Worm (Caenorhabditis elegans) whole organism, young adult: ENCODE data around the gene nhr-277.
"Not testable (repeated sequence)": the region's sequence is repeated elsewhere in the genome, so short reads cannot be mapped to it uniquely, and the experiment has no call there.

Source experiments
- B0019.2 ChIP-seq: fragments of 200-800 bp; sonication (Bioruptor generic); conservative IDR thresholded peaks from 2 replicates; pipeline ENCODE4 v1.3.6; 2022; ENCODE audit warnings: missing genetic modification reagents, missing genetic modification characterization, missing compliant biosample characterization
- B0261.1 ChIP-seq: sonication (generic microtip); optimal IDR thresholded peaks from 2 replicates; lab custom pipeline; 2016; ENCODE audit warnings: mild to moderate bottlenecking, missing genetic modification characterization, moderate library complexity, missing compliant biosample characterization
- C17E4.6 ChIP-seq: fragments of 200-800 bp; sonication (Bioruptor generic); IDR thresholded peaks from 2 replicates; pipeline ENCODE4 v1.3.6; 2022; ENCODE audit warnings: missing genetic modification reagents, missing genetic modification characterization, missing compliant biosample characterization
- D2030.7 ChIP-seq: fragments of 200-800 bp; sonication (Bioruptor generic); IDR thresholded peaks from 2 replicates; pipeline ENCODE4 v1.3.6; 2022; ENCODE audit warnings: missing genetic modification reagents, missing genetic modification characterization, missing compliant biosample characterization
- F10E7.11 ChIP-seq: sonication (generic microtip); optimal IDR thresholded peaks from 2 replicates; lab custom pipeline; 2017; ENCODE audit warnings: mild to moderate bottlenecking, missing genetic modification characterization, moderate library complexity, missing compliant biosample characterization
- F33H1.4 ChIP-seq: fragments of 200-800 bp; sonication (Bioruptor generic); IDR thresholded peaks from 2 replicates; pipeline ENCODE4 v1.3.6; 2022; ENCODE audit warnings: missing genetic modification reagents, missing genetic modification characterization, missing compliant biosample characterization
- F39B2.1 ChIP-seq: fragments of 200-800 bp; sonication (Bioruptor generic); IDR thresholded peaks from 2 replicates; pipeline ENCODE4 v1.3.6; 2022; ENCODE audit warnings: missing genetic modification reagents, missing genetic modification characterization, missing compliant biosample characterization
- K11D2.4 ChIP-seq: fragments of 200-800 bp; sonication (Bioruptor generic); IDR thresholded peaks from 2 replicates; pipeline ENCODE4 v1.3.6; 2022; ENCODE audit warnings: missing genetic modification reagents, missing genetic modification characterization, missing compliant biosample characterization
- Y53F4B.3 ChIP-seq: fragments of 200-800 bp; sonication (Bioruptor generic); IDR thresholded peaks from 2 replicates; pipeline ENCODE4 v1.3.6; 2022; ENCODE audit warnings: missing genetic modification reagents, missing genetic modification characterization, missing compliant biosample characterization
- Y53G8AR.9 ChIP-seq: fragments of 200-800 bp; sonication (Bioruptor generic); conservative IDR thresholded peaks from 2 replicates; pipeline ENCODE4 v1.3.6; 2022; ENCODE audit warnings: missing genetic modification reagents, missing genetic modification characterization, missing compliant biosample characterization
- Y56A3A.18 ChIP-seq: fragments of 200-800 bp; sonication (Bioruptor generic); IDR thresholded peaks from 2 replicates; pipeline ENCODE4 v1.3.6; 2022; ENCODE audit warnings: missing genetic modification reagents, missing genetic modification characterization, missing compliant biosample characterization
- aptf-3 ChIP-seq: fragments of 200-800 bp; sonication (Bioruptor generic); IDR thresholded peaks from 2 replicates; pipeline ENCODE4 v1.3.6; 2022; ENCODE audit warnings: missing genetic modification characterization, missing compliant biosample characterization
- athp-1 ChIP-seq: sonication (generic microtip); optimal IDR thresholded peaks from 2 replicates; lab custom pipeline; 2017; ENCODE audit warnings: mild to moderate bottlenecking, missing genetic modification characterization, missing compliant biosample characterization
- attf-3 ChIP-seq: fragments of 200-800 bp; sonication (Bioruptor generic); conservative IDR thresholded peaks from 2 replicates; pipeline ENCODE4 v1.3.6; 2022; ENCODE audit warnings: missing genetic modification reagents, missing genetic modification characterization, missing compliant biosample characterization
- bed-1 ChIP-seq: fragments of 200-800 bp; sonication (Bioruptor generic); IDR thresholded peaks from 2 replicates; pipeline ENCODE4 v1.3.6; 2022; ENCODE audit warnings: missing genetic modification reagents, missing genetic modification characterization, missing compliant biosample characterization
- ccch-3 ChIP-seq: fragments of 200-800 bp; sonication (Bioruptor generic); optimal IDR thresholded peaks from 2 replicates; lab custom pipeline; 2018; ENCODE audit warnings: mild to moderate bottlenecking, missing genetic modification characterization, missing compliant biosample characterization
- cebp-1 ChIP-seq, 2 experiments: fragments of 200-800 bp in 1 of 2; sonication (Bioruptor generic) in 1 of 2; sonication (generic microtip) in 1 of 2; IDR thresholded peaks in 1 of 2; optimal IDR thresholded peaks in 1 of 2; 2 replicates each; pipeline versions ENCODE4 v1.3.6 to Lab custom; 2017 to 2022; ENCODE audit warnings: missing compliant biosample characterization in 2 of 2, missing genetic modification characterization in 2 of 2, mild to moderate bottlenecking in 1 of 2, missing genetic modification reagents in 1 of 2, moderate library complexity in 1 of 2
- cebp-2 ChIP-seq: fragments of 200-800 bp; sonication (Bioruptor generic); IDR thresholded peaks from 2 replicates; pipeline ENCODE4 v1.3.6; 2022; ENCODE audit warnings: missing genetic modification characterization, missing compliant biosample characterization
- ceh-40 ChIP-seq: fragments of 200-800 bp; sonication (Bioruptor generic); IDR thresholded peaks from 2 replicates; pipeline ENCODE4 v1.3.6; 2022; ENCODE audit warnings: missing genetic modification characterization, missing compliant biosample characterization
- ceh-58 ChIP-seq: fragments of 200-800 bp; sonication (Bioruptor generic); IDR thresholded peaks from 2 replicates; pipeline ENCODE4 v1.3.6; 2022; ENCODE audit warnings: missing genetic modification characterization, missing compliant biosample characterization
- die-1 ChIP-seq: sonication (generic microtip); optimal IDR thresholded peaks from 2 replicates; lab custom pipeline; 2016; ENCODE audit warnings: missing genotype, mild to moderate bottlenecking, missing genetic modification characterization, missing compliant biosample characterization
- dox-1 ChIP-seq: fragments of 200-800 bp; sonication (Bioruptor generic); IDR thresholded peaks from 2 replicates; pipeline ENCODE4 v1.3.6; 2022; ENCODE audit warnings: missing genetic modification reagents, missing genetic modification characterization, missing compliant biosample characterization
- efl-1 ChIP-seq: fragments of 150-350 bp; optimal IDR thresholded peaks from 2 replicates; lab custom pipeline; 2014; ENCODE audit warnings: missing biosample characterization, missing genetic modification reagents, missing genetic modification characterization
- egl-44 ChIP-seq: fragments of 200-800 bp; sonication (Bioruptor generic); IDR thresholded peaks from 2 replicates; pipeline ENCODE4 v1.3.6; 2022; ENCODE audit warnings: missing genetic modification reagents, missing genetic modification characterization, missing compliant biosample characterization
- ekl-4 ChIP-seq: fragments of 200-800 bp; sonication (Bioruptor generic); IDR thresholded peaks from 2 replicates; pipeline ENCODE4 v1.3.6; 2022; ENCODE audit warnings: missing genetic modification reagents, missing genetic modification characterization, missing compliant biosample characterization
- hmg-20 ChIP-seq: fragments of 200-800 bp; sonication (Bioruptor generic); IDR thresholded peaks from 2 replicates; pipeline ENCODE4 v1.3.6; 2022; ENCODE audit warnings: missing genetic modification reagents, missing genetic modification characterization, missing compliant biosample characterization
- hsf-1 ChIP-seq: fragments of 200-800 bp; sonication (Bioruptor generic); IDR thresholded peaks from 2 replicates; pipeline ENCODE4 v1.3.6; 2022; ENCODE audit warnings: missing genetic modification reagents, missing genetic modification characterization, missing compliant biosample characterization
- let-526 ChIP-seq: fragments of 200-800 bp; sonication (Bioruptor generic); IDR thresholded peaks from 2 replicates; pipeline ENCODE4 v1.3.6; 2022; ENCODE audit warnings: missing genetic modification reagents, missing genetic modification characterization, missing compliant biosample characterization
- lin-26 ChIP-seq: fragments of 200-800 bp; sonication (Bioruptor generic); IDR thresholded peaks from 2 replicates; pipeline ENCODE4 v1.3.6; 2022; ENCODE audit warnings: missing genetic modification reagents, missing genetic modification characterization, missing compliant biosample characterization
- lir-1 ChIP-seq: fragments of 200-800 bp; sonication (Bioruptor generic); conservative IDR thresholded peaks from 2 replicates; pipeline ENCODE4 v1.3.6; 2022; ENCODE audit warnings: missing genetic modification reagents, missing genetic modification characterization, missing compliant biosample characterization
- lsl-1 ChIP-seq: fragments of 200-800 bp; sonication (Bioruptor generic); optimal IDR thresholded peaks from 2 replicates; lab custom pipeline; 2018; ENCODE audit warnings: mild to moderate bottlenecking, missing genetic modification characterization, moderate library complexity, missing compliant biosample characterization
- mcd-1 ChIP-seq: fragments of 200-800 bp; sonication (Bioruptor generic); IDR thresholded peaks from 2 replicates; pipeline ENCODE4 v1.3.6; 2022; ENCODE audit warnings: missing genetic modification reagents, missing genetic modification characterization, missing compliant biosample characterization
- nfya-2 ChIP-seq: fragments of 200-800 bp; sonication (Bioruptor generic); IDR thresholded peaks from 2 replicates; pipeline ENCODE4 v1.3.6; 2022; ENCODE audit warnings: missing genetic modification reagents, missing genetic modification characterization, missing compliant biosample characterization
- nfyb-1 ChIP-seq: fragments of 200-800 bp; sonication (Bioruptor generic); IDR thresholded peaks from 2 replicates; pipeline ENCODE4 v1.3.6; 2022; ENCODE audit warnings: missing genetic modification reagents, missing genetic modification characterization, missing compliant biosample characterization
- nhr-120 ChIP-seq: fragments of 200-800 bp; sonication (Bioruptor generic); IDR thresholded peaks from 2 replicates; pipeline ENCODE4 v1.3.6; 2022; ENCODE audit warnings: missing genetic modification characterization, missing compliant biosample characterization
- nhr-27 ChIP-seq: fragments of 200-800 bp; sonication (Bioruptor generic); optimal IDR thresholded peaks from 2 replicates; lab custom pipeline; 2018; ENCODE audit warnings: mild to moderate bottlenecking, missing genetic modification characterization, moderate library complexity, missing compliant biosample characterization
- pbrm-1 ChIP-seq: fragments of 200-800 bp; sonication (Bioruptor generic); IDR thresholded peaks from 2 replicates; pipeline ENCODE4 v1.3.6; 2022; ENCODE audit warnings: missing genetic modification reagents, missing genetic modification characterization, missing compliant biosample characterization
- rcor-1 ChIP-seq: fragments of 200-800 bp; sonication (Bioruptor generic); IDR thresholded peaks from 2 replicates; pipeline ENCODE4 v1.3.6; 2022; ENCODE audit warnings: missing genetic modification reagents, missing genetic modification characterization, missing compliant biosample characterization
- rec-8 ChIP-seq, 2 experiments: sonication (generic microtip); optimal IDR thresholded peaks; 2 replicates each; lab custom pipeline; 2016; ENCODE audit warnings: mild to moderate bottlenecking in 2 of 2, missing genetic modification characterization in 2 of 2, missing genetic modification reagents in 2 of 2, missing genotype in 2 of 2, missing biosample characterization in 1 of 2, missing compliant biosample characterization in 1 of 2, moderate library complexity in 1 of 2
- rpc-1 ChIP-seq, 2 experiments: fragments of 150-350 bp in 1 of 2; sonication (generic microtip) in 1 of 2; optimal IDR thresholded peaks; 2 replicates each; lab custom pipeline; 2014 to 2018; ENCODE audit warnings: missing biosample characterization in 1 of 2, missing genetic modification characterization in 1 of 2, missing genetic modification reagents in 1 of 2, missing genotype in 1 of 2
- snpc-1.1 ChIP-seq: sonication (generic microtip); optimal IDR thresholded peaks from 2 replicates; lab custom pipeline; 2017; ENCODE audit warnings: missing genetic modification characterization, mild to moderate bottlenecking, missing compliant biosample characterization, antibody characterized with exemption, moderate library complexity, missing genotype, missing genetic modification reagents; ENCODE audit not compliant: insufficient read depth
- tbp1 ChIP-seq: fragments of 200-800 bp; sonication (Bioruptor generic); optimal IDR thresholded peaks from 2 replicates; lab custom pipeline; 2018; ENCODE audit warnings: mild to moderate bottlenecking, missing genetic modification characterization, missing compliant biosample characterization
- ztf-25 ChIP-seq: fragments of 200-800 bp; sonication (Bioruptor generic); IDR thresholded peaks from 2 replicates; pipeline ENCODE4 v1.3.6; 2022; ENCODE audit warnings: missing genetic modification reagents, missing genetic modification characterization, missing compliant biosample characterization
- ztf-28 ChIP-seq: fragments of 200-800 bp; sonication (Bioruptor generic); IDR thresholded peaks from 2 replicates; pipeline ENCODE4 v1.3.6; 2022; ENCODE audit warnings: missing genetic modification reagents, missing genetic modification characterization, missing compliant biosample characterization

The nhr-277 gene

DNA sequence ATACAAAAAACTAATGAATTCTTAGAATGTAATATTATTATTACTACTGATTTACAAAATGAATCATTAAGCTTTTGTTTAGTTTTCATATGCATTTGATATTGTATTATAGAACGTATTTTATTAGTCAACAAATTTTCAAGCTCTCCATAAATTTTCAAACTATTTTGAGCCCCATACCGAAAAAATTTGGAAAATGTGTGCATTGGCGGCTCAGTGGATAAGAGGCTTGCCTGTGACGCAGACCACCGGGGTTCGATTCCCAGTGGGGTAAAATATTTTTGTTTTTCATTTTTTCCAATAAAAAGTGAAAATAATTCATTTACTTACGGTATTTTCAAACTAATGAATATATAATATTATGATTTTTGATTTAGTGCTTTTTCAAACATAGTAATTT, 4.3 kb upstream of the nhr-277 start (continued):
- TF ChIP-seq ceh-58 (GFP tag; lab: Robert Waterston, UW) = no peak
- TF ChIP-seq F10E7.11 (tag; lab: Kevin White, UChicago) = no peak
- no peak for TF ChIP-seq snpc-1.1 (tag; lab: Kevin White, UChicago)
- TF ChIP-seq lsl-1 (GFP tag; lab: Kevin White, UChicago) = no peak
- no peak for TF ChIP-seq athp-1
- TF ChIP-seq B0019.2 = no peak
- no peak for TF ChIP-seq bed-1
- no peak for TF ChIP-seq lir-1 (GFP tag; lab: Robert Waterston, UW)
- TF ChIP-seq efl-1 (GFP tag; lab: Kevin White, UChicago) = no peak
- no peak for TF ChIP-seq ccch-3 (GFP tag; lab: Kevin White, UChicago)
- TF ChIP-seq hsf-1 (GFP tag; lab: Robert Waterston, UW) = no peak
- TF ChIP-seq F39B2.1 = no peak
- no peak for TF ChIP-seq hmg-20
- TF ChIP-seq nhr-27 (tag; lab: Kevin White, UChicago) = no peak
- TF ChIP-seq dox-1 (GFP tag; lab: Robert Waterston, UW) = no peak
- no peak for TF ChIP-seq rec-8 (tag; optimal IDR thresholded peaks at IDR 0.05; lab: Kevin White, UChicago)

DNA sequence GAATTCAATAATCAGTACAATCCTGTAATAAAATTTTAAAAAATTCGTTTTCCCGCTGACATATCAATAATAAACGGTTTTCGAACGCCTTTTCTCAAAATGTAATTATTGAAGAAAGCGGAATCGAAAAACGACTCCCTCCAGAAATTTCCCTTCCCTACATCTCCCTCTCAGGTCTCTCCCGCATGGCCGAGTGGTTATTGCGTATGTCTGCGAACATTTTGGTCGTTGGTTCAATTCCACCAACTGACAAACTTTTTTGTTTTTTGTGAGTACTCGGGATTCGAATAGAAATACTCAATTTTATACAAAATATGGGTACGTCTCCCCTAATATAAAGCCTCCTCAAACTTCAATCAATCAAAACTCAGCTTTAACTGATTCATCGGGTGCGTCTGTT, 2.8 kb upstream of the nhr-277 start:
- TF ChIP-seq let-526 (GFP tag; lab: Robert Waterston, UW) = 0 out of 2 replicates have a peak, but pooled peaks have one; percentile 51
- peak; percentile 88 for TF ChIP-seq nfyb-1
- TF ChIP-seq ceh-40 = peak; percentile 82
- TF ChIP-seq hsf-1 (GFP tag; lab: Robert Waterston, UW) = 0 out of 2 replicates have a peak, but pooled peaks have one; percentile 57
- TF ChIP-seq lin-26 = peak; percentile 97
- peak; percentile 71 for TF ChIP-seq pbrm-1 (GFP tag; lab: Robert Waterston, UW)
- 0 out of 2 replicates have a peak, but pooled peaks have one; percentile 35 for TF ChIP-seq F39B2.1
- peak; percentile 13 for TF ChIP-seq rpc-1 (optimal IDR thresholded peaks at IDR 0.05; lab: Kevin White, UChicago)
- peak; percentile 14 for TF ChIP-seq rpc-1 (tag; optimal IDR thresholded peaks at IDR 0.05; lab: Kevin White, UChicago)
- peak; percentile 60; the same call in 1 of the 2 replicates for TF ChIP-seq ekl-4 (GFP tag; lab: Robert Waterston, UW)
- TF ChIP-seq Y53F4B.3 (GFP tag; lab: Robert Waterston, UW) = peak; percentile 28; the same call in 1 of the 2 replicates
- TF ChIP-seq K11D2.4 = 0 out of 2 replicates have a peak, but pooled peaks have one; percentile 22
- TF ChIP-seq B0261.1 = peak; percentile 66
- TF ChIP-seq cebp-2 (GFP tag; lab: Robert Waterston, UW) = peak; percentile 49; the same call in 1 of the 2 replicates
- TF ChIP-seq ztf-25 (GFP tag; lab: Robert Waterston, UW) = peak; percentile 89; the same call in 1 of the 2 replicates
- TF ChIP-seq ceh-58 (GFP tag; lab: Robert Waterston, UW) = 0 out of 2 replicates have a peak, but pooled peaks have one; percentile 53
- 0 out of 2 replicates have a peak, but pooled peaks have one; percentile 21 for TF ChIP-seq hmg-20
- peak; percentile 65 for TF ChIP-seq mcd-1 (GFP tag; lab: Robert Waterston, UW)
- TF ChIP-seq rcor-1 (GFP tag; lab: Robert Waterston, UW) = peak; percentile 42; the same call in 1 of the 2 replicates
- TF ChIP-seq aptf-3 = peak; percentile 84; the same call in 1 of the 2 replicates
- peak; percentile 72 for TF ChIP-seq ztf-28
- peak; percentile 84 for TF ChIP-seq Y56A3A.18
- TF ChIP-seq Y53G8AR.9 (GFP tag; lab: Robert Waterston, UW) = 0 out of 2 replicates have a peak, but pooled peaks have one; percentile 48
- TF ChIP-seq nhr-120 (GFP tag; lab: Robert Waterston, UW) = 0 out of 2 replicates have a peak, but pooled peaks have one; percentile 75
- 0 out of 2 replicates have a peak, but pooled peaks have one; percentile 39 for TF ChIP-seq F33H1.4
- 0 out of 2 replicates have a peak, but pooled peaks have one; percentile 60 for TF ChIP-seq nfya-2 (GFP tag; lab: Robert Waterston, UW)
- TF ChIP-seq die-1 (tag; lab: Kevin White, UChicago) = peak; percentile 6
- peak; percentile 82 for TF ChIP-seq dox-1 (GFP tag; lab: Robert Waterston, UW)
- TF ChIP-seq cebp-1 (GFP tag; IDR thresholded peaks at IDR 0.05; lab: Robert Waterston, UW) = 0 out of 2 replicates have a peak, but pooled peaks have one; percentile 14
- TF ChIP-seq cebp-1 (tag; optimal IDR thresholded peaks at IDR 0.05; lab: Kevin White, UChicago) = not testable (repeated sequence)
- peak; percentile 54 for TF ChIP-seq attf-3 (GFP tag; lab: Robert Waterston, UW)
- TF ChIP-seq tbp1 = peak; percentile 87
- 0 out of 2 replicates have a peak, but pooled peaks have one; percentile 69 for TF ChIP-seq C17E4.6
- TF ChIP-seq D2030.7 = peak; percentile 52; the same call in 1 of the 2 replicates
- peak; percentile 92 for TF ChIP-seq egl-44
